Worm (Caenorhabditis elegans) whole organism, L2 larva: ENCODE data around the gene tba-9.

Source experiments
- C34F6.9 ChIP-seq: fragments of 150-350 bp; optimal IDR thresholded peaks from 2 replicates; lab custom pipeline; 2014; ENCODE audit warnings: missing biosample characterization, missing genetic modification characterization
- ZK546.5 ChIP-seq: sonication (generic microtip); optimal IDR thresholded peaks from 2 replicates; lab custom pipeline; 2017; ENCODE audit warnings: missing biosample characterization, missing genetic modification characterization
- elt-1 ChIP-seq: fragments of 150-350 bp; optimal IDR thresholded peaks from 2 replicates; lab custom pipeline; 2014; ENCODE audit warnings: missing biosample characterization, missing genetic modification characterization
- elt-3 ChIP-seq: sonication (generic microtip); optimal IDR thresholded peaks from 2 replicates; lab custom pipeline; 2017; ENCODE audit warnings: missing biosample characterization, missing genetic modification characterization
- lsy-2 ChIP-seq, 2 experiments: fragments of 150-350 bp in 1 of 2; sonication (generic microtip) in 1 of 2; optimal IDR thresholded peaks; 2 replicates each; lab custom pipeline; 2014 to 2017; ENCODE audit warnings: missing biosample characterization in 2 of 2, missing genetic modification characterization in 2 of 2
- nhr-12 ChIP-seq: fragments of 150-350 bp; optimal IDR thresholded peaks from 2 replicates; lab custom pipeline; 2014; ENCODE audit warnings: missing biosample characterization, missing genetic modification characterization
- nhr-237 ChIP-seq: fragments of 150-350 bp; optimal IDR thresholded peaks from 2 replicates; lab custom pipeline; 2014; ENCODE audit warnings: missing biosample characterization, missing genetic modification characterization
- unc-55 ChIP-seq: fragments of 150-350 bp; sonication (generic microtip); optimal IDR thresholded peaks from 3 replicates; lab custom pipeline; 2014; ENCODE audit warnings: missing biosample characterization, missing genetic modification reagents, missing genetic modification characterization
- zag-1 ChIP-seq: fragments of 150-350 bp; optimal IDR thresholded peaks from 2 replicates; lab custom pipeline; 2014; ENCODE audit warnings: missing biosample characterization, missing genetic modification characterization

DNA sequence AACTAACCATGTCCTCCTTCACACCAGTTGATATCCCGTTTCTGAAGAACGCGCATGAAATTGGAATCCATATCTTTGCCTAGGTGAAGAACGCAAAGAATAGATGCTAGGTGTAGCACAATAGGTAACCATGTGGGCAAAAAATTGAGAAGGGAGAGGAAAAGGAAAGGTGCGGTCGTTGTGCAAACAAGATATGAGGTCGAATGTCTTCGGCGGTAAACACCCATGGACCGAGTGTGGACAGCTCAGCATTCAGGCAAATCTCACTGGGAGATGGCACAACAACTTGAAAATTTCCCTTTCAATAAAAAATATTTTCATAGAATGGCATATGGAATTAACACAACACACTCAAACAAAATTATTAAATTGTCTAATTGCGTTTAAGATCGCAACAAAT lies 43.1 kb upstream of the tba-9 start, which contains the start of gene F28B4.4:
- TF ChIP-seq ZK546.5 (tag; lab: Kevin White, UChicago) (no peak), nhr-237 (tag; lab: Kevin White, UChicago) (no peak), elt-3 (tag; lab: Kevin White, UChicago) (no peak), lsy-2 (tag; optimal IDR thresholded peaks at IDR 0.05; lab: Kevin White, UChicago) (no peak), unc-55 (no peak), zag-1 (tag; lab: Kevin White, UChicago) (no peak), elt-1 (tag; lab: Kevin White, UChicago) (no peak), nhr-12 (no peak), C34F6.9 (tag; lab: Kevin White, UChicago) (no peak)
